Fruit fly (Drosophila melanogaster): ENCODE results near the gene CG11279.

dm6 chr3L:13032085-13032914 lies 14.5 kb upstream of the CG11279 start:
- TF ChIP-seq CTCF (optimal IDR thresholded peaks at IDR 0.05) (no peak), CG8478 (optimal IDR thresholded peaks at IDR 0.05) (no peak)

All from S2 (cell line).